Fruit fly (Drosophila melanogaster) whole organism, embryonic: ENCODE results near the gene Orct2.

Experiments
- CG10431 ChIP-seq: fragments of 200-800 bp; sonication (Bioruptor generic); optimal IDR thresholded peaks from 3 replicates; lab custom pipeline; 2018; ENCODE audit warnings: missing biosample characterization, mild to moderate bottlenecking, missing genetic modification characterization
- CG3407 ChIP-seq: fragments of 200-800 bp; sonication (Bioruptor generic); optimal IDR thresholded peaks from 2 replicates; lab custom pipeline; 2018; ENCODE audit warnings: missing biosample characterization, mild to moderate bottlenecking, missing genetic modification characterization
- CG3838 ChIP-seq: fragments of 200-800 bp; sonication (Bioruptor generic); optimal IDR thresholded peaks from 3 replicates; lab custom pipeline; 2016; ENCODE audit warnings: missing biosample characterization, missing genetic modification characterization
- Dref ChIP-seq: fragments of 200-800 bp; sonication (Bioruptor generic); IDR thresholded peaks from 2 replicates; pipeline ENCODE4 v1.3.6; 2022; ENCODE audit warnings: missing biosample characterization, missing genetic modification characterization
- Nf-YB ChIP-seq: fragments of 200-800 bp; sonication (Bioruptor generic); optimal IDR thresholded peaks from 3 replicates; lab custom pipeline; 2019; ENCODE audit warnings: missing biosample characterization, mild to moderate bottlenecking, missing genetic modification characterization, moderate library complexity
- Rfx ChIP-seq: fragments of 200-800 bp; sonication (Bioruptor generic); IDR thresholded peaks from 2 replicates; pipeline ENCODE4 v1.3.6; 2022; ENCODE audit warnings: missing biosample characterization, missing genetic modification characterization
- bsh ChIP-seq, 2 experiments: fragments of 200-800 bp; sonication (Bioruptor generic); optimal IDR thresholded peaks; 2 replicates each; lab custom pipeline; 2017 to 2018; ENCODE audit warnings: mild to moderate bottlenecking in 2 of 2, missing biosample characterization in 2 of 2, missing genetic modification characterization in 2 of 2, moderate library complexity in 1 of 2
- fd64A ChIP-seq: fragments of 200-800 bp; sonication (Bioruptor generic); optimal IDR thresholded peaks from 3 replicates; lab custom pipeline; 2018; ENCODE audit warnings: missing biosample characterization, mild to moderate bottlenecking, missing genetic modification characterization
- ham ChIP-seq: fragments of 200-800 bp; sonication (Bioruptor generic); IDR thresholded peaks from 2 replicates; pipeline ENCODE4 v1.3.6; 2022; ENCODE audit warnings: missing biosample characterization, missing genetic modification characterization
- insv ChIP-seq, 2 experiments: fragments of 200-800 bp; sonication (Bioruptor generic); optimal IDR thresholded peaks; 3 replicates each; lab custom pipeline; 2016 to 2018; ENCODE audit warnings: missing biosample characterization in 2 of 2, missing genetic modification characterization in 2 of 2
- pros ChIP-seq: fragments of 200-800 bp; sonication (Bioruptor generic); optimal IDR thresholded peaks from 3 replicates; lab custom pipeline; 2019; ENCODE audit warnings: missing biosample characterization, mild to moderate bottlenecking, missing genetic modification characterization, moderate library complexity
- schlank ChIP-seq: fragments of 200-800 bp; sonication (Bioruptor generic); optimal IDR thresholded peaks from 2 replicates; lab custom pipeline; 2018; ENCODE audit warnings: missing biosample characterization, mild to moderate bottlenecking, missing genetic modification characterization
- so ChIP-seq: fragments of 200-800 bp; sonication (Bioruptor generic); IDR thresholded peaks from 3 replicates; pipeline ENCODE4 v1.3.6; 2022; ENCODE audit warnings: missing biosample characterization, missing genetic modification characterization
- wdn ChIP-seq: fragments of 200-800 bp; sonication (Bioruptor generic); IDR thresholded peaks from 2 replicates; pipeline ENCODE4 v1.3.6; 2022; ENCODE audit warnings: missing biosample characterization, missing genetic modification characterization

dm6 chr3R:24266786-24267579, 5.8 kb upstream of the Orct2 start:
- TF ChIP-seq CG3838 (GFP tag; lab: Kevin White, UChicago) (no peak), pros (GFP tag; lab: Kevin White, UChicago) (no peak), so (GFP tag; lab: Robert Waterston, UW) (no peak), fd64A (no peak), bsh (GFP tag; optimal IDR thresholded peaks at IDR 0.05; lab: Kevin White, UChicago) (peak in 1 of 2 experiments; percentile 86), schlank (tag; lab: Kevin White, UChicago) (no peak), wdn (GFP tag; lab: Robert Waterston, UW) (no peak), CG10431 (GFP tag; lab: Kevin White, UChicago) (no peak), CG3407 (GFP tag; lab: Kevin White, UChicago) (no peak), Rfx (GFP tag; lab: Robert Waterston, UW) (no peak), insv (GFP tag; optimal IDR thresholded peaks at IDR 0.05; lab: Kevin White, UChicago) (no peak), Nf-YB (GFP tag; lab: Kevin White, UChicago) (no peak), Dref (GFP tag; lab: Robert Waterston, UW) (no peak), ham (GFP tag; lab: Robert Waterston, UW) (no peak)
